Worm (Caenorhabditis elegans) whole organism, L2 larva: ENCODE data around the gene vdac-1.

ENCODE experiments used
- C34F6.9 ChIP-seq: fragments of 150-350 bp; optimal IDR thresholded peaks from 2 replicates; lab custom pipeline; 2014; ENCODE audit warnings: missing biosample characterization, missing genetic modification characterization
- fos-1 ChIP-seq: fragments of 150-350 bp; optimal IDR thresholded peaks from 2 replicates; lab custom pipeline; 2014; ENCODE audit warnings: missing biosample characterization, missing genetic modification characterization
- nhr-12 ChIP-seq: fragments of 150-350 bp; optimal IDR thresholded peaks from 2 replicates; lab custom pipeline; 2014; ENCODE audit warnings: missing biosample characterization, missing genetic modification characterization
- nhr-237 ChIP-seq: fragments of 150-350 bp; optimal IDR thresholded peaks from 2 replicates; lab custom pipeline; 2014; ENCODE audit warnings: missing biosample characterization, missing genetic modification characterization
- nhr-77 ChIP-seq: fragments of 150-350 bp; optimal IDR thresholded peaks from 2 replicates; lab custom pipeline; 2014; ENCODE audit warnings: missing biosample characterization, missing genetic modification characterization
- skn-1 ChIP-seq: sonication (generic microtip); optimal IDR thresholded peaks from 2 replicates; lab custom pipeline; 2017; ENCODE audit warnings: missing biosample characterization, missing genetic modification characterization
- ztf-11 ChIP-seq: sonication (generic microtip); optimal IDR thresholded peaks from 2 replicates; lab custom pipeline; 2017; ENCODE audit warnings: missing biosample characterization, missing genetic modification characterization

- TF ChIP-seq skn-1 (tag; lab: Kevin White, UChicago): no peak
- no peak for TF ChIP-seq ztf-11
- no peak for TF ChIP-seq nhr-12 (tag; lab: Kevin White, UChicago)
- peak; percentile 39 for TF ChIP-seq fos-1 (tag; lab: Kevin White, UChicago)
- no peak for TF ChIP-seq nhr-237 (tag; lab: Kevin White, UChicago)
- no peak for TF ChIP-seq nhr-77
- no peak for TF ChIP-seq C34F6.9
Measured at ce11 chrIV:7497205-7497604, 10.5 kb downstream of the vdac-1 start.
